Worm (Caenorhabditis elegans) whole organism, L2 larva: ENCODE measurements around the gene C24B9.3.

ENCODE experiments used
- fos-1 ChIP-seq: fragments of 150-350 bp; optimal IDR thresholded peaks from 2 replicates; lab custom pipeline; 2014; ENCODE audit warnings: missing biosample characterization, missing genetic modification characterization
- lin-13 ChIP-seq: fragments of 150-350 bp; optimal IDR thresholded peaks from 2 replicates; lab custom pipeline; 2014; ENCODE audit warnings: missing biosample characterization, missing genetic modification reagents, missing genetic modification characterization
- unc-62 ChIP-seq: fragments of 150-350 bp; optimal IDR thresholded peaks from 2 replicates; lab custom pipeline; 2014; ENCODE audit warnings: missing biosample characterization, missing genetic modification reagents, missing genetic modification characterization

DNA sequence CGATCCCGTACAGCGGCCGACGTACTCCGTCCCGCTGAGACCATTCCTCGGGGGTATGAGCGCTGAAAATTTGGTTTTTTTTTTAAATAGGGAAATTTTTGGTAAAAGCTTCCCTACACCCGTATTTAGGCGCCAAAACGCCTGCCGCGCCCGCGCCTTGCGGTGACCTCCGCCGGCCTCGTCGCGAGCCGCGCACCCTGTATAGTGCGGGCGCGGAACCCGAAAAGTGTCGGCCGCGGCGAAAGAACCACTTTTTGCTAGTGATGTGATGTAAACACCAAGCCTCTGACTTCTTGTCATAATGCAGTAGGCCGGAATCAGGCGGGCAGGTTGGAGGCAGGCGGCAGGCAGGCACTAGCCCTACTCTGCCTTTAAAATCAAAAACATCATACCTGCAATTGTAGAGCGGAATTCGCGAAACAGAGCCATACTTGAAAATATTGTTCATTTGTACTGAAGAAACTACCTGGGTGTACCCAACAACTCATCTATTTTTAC is 7.3 kb upstream of the C24B9.3 start, which contains the start of gene srt-29:
- TF ChIP-seq lin-13 (GFP tag; lab: Kevin White, UChicago) (no peak), fos-1 (tag; lab: Kevin White, UChicago) (no peak), unc-62 (no peak)
